Worm (Caenorhabditis elegans) whole organism, early embryonic: ENCODE results near the gene tbc-3.

ENCODE experiments used
- ceh-13 ChIP-seq: fragments of 200-800 bp; sonication (Bioruptor generic); optimal IDR thresholded peaks from 2 replicates; lab custom pipeline; 2018; ENCODE audit warnings: mild to moderate bottlenecking, missing genetic modification characterization, missing compliant biosample characterization
- flt-1 ChIP-seq: fragments of 200-800 bp; sonication (Bioruptor generic); IDR thresholded peaks from 2 replicates; pipeline ENCODE4 v1.3.6; 2022; ENCODE audit warnings: missing genetic modification characterization, missing compliant biosample characterization
- hmbx-1 ChIP-seq: sonication (generic microtip); optimal IDR thresholded peaks from 2 replicates; lab custom pipeline; 2016; ENCODE audit warnings: mild to moderate bottlenecking, missing genetic modification characterization, missing compliant biosample characterization
- hmg-4 ChIP-seq: fragments of 200-800 bp; sonication (Bioruptor generic); optimal IDR thresholded peaks from 2 replicates; lab custom pipeline; 2018; ENCODE audit warnings: mild to moderate bottlenecking, missing genetic modification characterization, missing compliant biosample characterization
- scrt-1 ChIP-seq: fragments of 200-800 bp; sonication (Bioruptor generic); IDR thresholded peaks from 2 replicates; pipeline ENCODE4 v1.3.6; 2022; ENCODE audit warnings: missing genetic modification characterization, missing compliant biosample characterization
- tbx-37 ChIP-seq: fragments of 200-800 bp; sonication (Bioruptor generic); conservative IDR thresholded peaks from 2 replicates; pipeline ENCODE4 v1.3.6; 2022; ENCODE audit warnings: missing genetic modification reagents, missing genetic modification characterization, missing compliant biosample characterization
- tra-4 ChIP-seq: sonication (generic microtip); optimal IDR thresholded peaks from 2 replicates; lab custom pipeline; 2017; ENCODE audit warnings: missing genetic modification characterization, missing compliant biosample characterization

DNA sequence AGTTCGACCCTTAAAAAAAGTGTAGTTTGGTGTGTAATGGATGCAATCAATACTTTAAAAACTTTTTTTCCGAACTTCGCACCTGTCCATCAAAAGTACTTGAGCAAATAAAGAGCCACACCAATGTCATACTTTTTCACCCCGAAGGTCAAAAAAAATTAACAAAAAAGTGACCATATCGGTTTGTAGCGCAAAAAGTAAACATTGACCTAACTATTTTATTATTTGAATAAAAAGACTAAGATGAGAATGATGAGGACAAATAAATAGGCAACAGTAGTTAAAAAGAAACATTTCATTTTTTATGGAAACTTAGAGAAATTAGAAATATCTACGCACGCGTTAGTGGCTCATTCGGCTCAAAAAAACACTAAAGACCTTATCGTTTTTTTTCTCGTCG, 29.5 kb upstream of the tbc-3 start:
- TF ChIP-seq scrt-1 (GFP tag; lab: Robert Waterston, UW), result no peak
- no peak for TF ChIP-seq tbx-37 (GFP tag; lab: Robert Waterston, UW)
- no peak for TF ChIP-seq tra-4 (tag; lab: Kevin White, UChicago)
- TF ChIP-seq hmg-4 (GFP tag; lab: Kevin White, UChicago), result no peak
- no peak for TF ChIP-seq flt-1
- no peak for TF ChIP-seq hmbx-1
- no peak for TF ChIP-seq ceh-13 (GFP tag; lab: Kevin White, UChicago)
